Worm (Caenorhabditis elegans) whole organism, early embryonic: ENCODE data around the gene F47B7.2.

Experiments used
- B0310.2 ChIP-seq: sonication (generic microtip); optimal IDR thresholded peaks from 2 replicates; lab custom pipeline; 2016; ENCODE audit warnings: mild to moderate bottlenecking, missing genetic modification characterization, missing compliant biosample characterization
- ama-1 ChIP-seq: fragments of 150-350 bp; optimal IDR thresholded peaks from 2 replicates; lab custom pipeline; 2014
- flt-1 ChIP-seq: fragments of 200-800 bp; sonication (Bioruptor generic); IDR thresholded peaks from 2 replicates; pipeline ENCODE4 v1.3.6; 2022; ENCODE audit warnings: missing genetic modification characterization, missing compliant biosample characterization
- hmg-4 ChIP-seq: fragments of 200-800 bp; sonication (Bioruptor generic); optimal IDR thresholded peaks from 2 replicates; lab custom pipeline; 2018; ENCODE audit warnings: mild to moderate bottlenecking, missing genetic modification characterization, missing compliant biosample characterization
- scrt-1 ChIP-seq: fragments of 200-800 bp; sonication (Bioruptor generic); IDR thresholded peaks from 2 replicates; pipeline ENCODE4 v1.3.6; 2022; ENCODE audit warnings: missing genetic modification characterization, missing compliant biosample characterization

ce11 chrX:3822061-3822460 lies 49.5 kb downstream of the F47B7.2 start:
- no peak for TF ChIP-seq flt-1
- TF ChIP-seq ama-1 (lab: Kevin White, UChicago): no peak
- TF ChIP-seq scrt-1: no peak
- no peak for TF ChIP-seq hmg-4 (GFP tag; lab: Kevin White, UChicago)
- no peak for TF ChIP-seq B0310.2
